Worm (Caenorhabditis elegans) whole organism, L1 larva: ENCODE data around the gene F56C3.7.
"Not testable (repeated sequence)": the region's sequence is repeated elsewhere in the genome, so short reads cannot be mapped to it uniquely, and the experiment has no call there.

Experiments used
- blmp-1 ChIP-seq: fragments of 150-350 bp; optimal IDR thresholded peaks from 2 replicates; lab custom pipeline; 2014; ENCODE audit warnings: missing biosample characterization, missing genetic modification characterization
- ceh-63 ChIP-seq: fragments of 200-800 bp; sonication (Bioruptor generic); optimal IDR thresholded peaks from 2 replicates; lab custom pipeline; 2018; ENCODE audit warnings: mild to moderate bottlenecking, missing genetic modification characterization, missing compliant biosample characterization
- ceh-88 ChIP-seq: fragments of 200-800 bp; sonication (Bioruptor generic); IDR thresholded peaks from 2 replicates; pipeline ENCODE4 v1.3.6; 2022; ENCODE audit warnings: missing genetic modification characterization, missing compliant biosample characterization
- ceh-90 ChIP-seq: sonication (generic microtip); optimal IDR thresholded peaks from 2 replicates; lab custom pipeline; 2016; ENCODE audit warnings: missing genetic modification characterization, missing compliant biosample characterization
- dpl-1 ChIP-seq, 3 experiments: fragments of 150-350 bp in 2 of 3; sonication (generic microtip) in 1 of 3; optimal IDR thresholded peaks; 2 replicates each; lab custom pipeline; 2014 to 2017; ENCODE audit warnings: missing biosample characterization in 3 of 3, missing genetic modification characterization in 3 of 3, missing genetic modification reagents in 3 of 3
- dsc-1 ChIP-seq: sonication (generic microtip); optimal IDR thresholded peaks from 2 replicates; lab custom pipeline; 2016; ENCODE audit warnings: mild to moderate bottlenecking, missing genetic modification characterization, missing compliant biosample characterization
- efl-1 ChIP-seq, 4 experiments: fragments of 150-350 bp; optimal IDR thresholded peaks in 3 of 4; peaks in 1 of 4; 1 replicate in 1 of 4; 2 replicates in 3 of 4; lab custom pipeline; 2014; ENCODE audit warnings: missing biosample characterization in 2 of 4, missing genetic modification characterization in 2 of 4, missing genetic modification reagents in 2 of 4
- efl-3 ChIP-seq: fragments of 200-800 bp; sonication (Bioruptor generic); optimal IDR thresholded peaks from 2 replicates; lab custom pipeline; 2018; ENCODE audit warnings: mild to moderate bottlenecking, missing genetic modification characterization, missing compliant biosample characterization
- egl-27 ChIP-seq, 2 experiments: fragments of 150-350 bp in 1 of 2; sonication (generic microtip); optimal IDR thresholded peaks; 3 replicates each; lab custom pipeline; 2017 to 2018; ENCODE audit warnings: missing biosample characterization in 2 of 2, missing genetic modification characterization in 2 of 2, missing genetic modification reagents in 2 of 2
- elt-2 ChIP-seq: sonication (generic microtip); optimal IDR thresholded peaks from 2 replicates; lab custom pipeline; 2016; ENCODE audit warnings: missing genetic modification characterization, mild to moderate bottlenecking, inconsistent platforms, missing compliant biosample characterization, missing genetic modification reagents
- elt-3 ChIP-seq, 6 experiments: fragments of 150-350 bp in 1 of 6; sonication (generic microtip); optimal IDR thresholded peaks; 2 replicates each; lab custom pipeline; 2017 to 2018; ENCODE audit warnings: missing biosample characterization in 6 of 6, missing genetic modification characterization in 6 of 6, inconsistent platforms in 1 of 6
- fkh-10 ChIP-seq: sonication (generic microtip); optimal IDR thresholded peaks from 2 replicates; lab custom pipeline; 2017; ENCODE audit warnings: missing biosample characterization, missing genetic modification reagents, missing genetic modification characterization
- fkh-4 ChIP-seq: sonication (generic microtip); optimal IDR thresholded peaks from 2 replicates; lab custom pipeline; 2016; ENCODE audit warnings: missing compliant biosample characterization, missing genetic modification characterization, borderline replicate concordance
- fkh-8 ChIP-seq: sonication (generic microtip); optimal IDR thresholded peaks from 2 replicates; lab custom pipeline; 2016; ENCODE audit warnings: mild to moderate bottlenecking, missing genetic modification characterization, missing compliant biosample characterization
- hlh-4 ChIP-seq: sonication (generic microtip); optimal IDR thresholded peaks from 2 replicates; lab custom pipeline; 2016; ENCODE audit warnings: mild to moderate bottlenecking, missing genetic modification characterization, missing compliant biosample characterization
- jun-1 ChIP-seq: fragments of 150-350 bp; optimal IDR thresholded peaks from 2 replicates; lab custom pipeline; 2014; ENCODE audit warnings: missing biosample characterization, missing genetic modification reagents, missing genetic modification characterization
- lin-13 ChIP-seq: fragments of 150-350 bp; optimal IDR thresholded peaks from 2 replicates; lab custom pipeline; 2014; ENCODE audit warnings: missing biosample characterization, missing genetic modification reagents, missing genetic modification characterization
- lin-14 ChIP-seq: fragments of 200-800 bp; sonication (Bioruptor generic); optimal IDR thresholded peaks from 2 replicates; lab custom pipeline; 2018; ENCODE audit warnings: mild to moderate bottlenecking, missing genetic modification characterization, moderate library complexity, missing compliant biosample characterization
- lin-15B ChIP-seq: fragments of 150-350 bp; sonication (generic microtip); optimal IDR thresholded peaks from 3 replicates; lab custom pipeline; 2014; ENCODE audit warnings: missing biosample characterization, missing genetic modification characterization
- lsy-2 ChIP-seq, 2 experiments: fragments of 150-350 bp; optimal IDR thresholded peaks; 2 replicates each; lab custom pipeline; 2014; ENCODE audit warnings: missing biosample characterization in 2 of 2, missing genetic modification characterization in 2 of 2
- nhr-12 ChIP-seq: sonication (generic microtip); optimal IDR thresholded peaks from 2 replicates; lab custom pipeline; 2017; ENCODE audit warnings: missing biosample characterization, missing genetic modification characterization
- nhr-28 ChIP-seq: fragments of 150-350 bp; optimal IDR thresholded peaks from 2 replicates; lab custom pipeline; 2014; ENCODE audit warnings: missing biosample characterization, missing genetic modification characterization
- nhr-71 ChIP-seq: sonication (generic microtip); optimal IDR thresholded peaks from 2 replicates; lab custom pipeline; 2016; ENCODE audit warnings: mild to moderate bottlenecking, missing genetic modification characterization, moderate library complexity, missing compliant biosample characterization
- nhr-76 ChIP-seq: sonication (generic microtip); optimal IDR thresholded peaks from 2 replicates; lab custom pipeline; 2017; ENCODE audit warnings: missing biosample characterization, missing genetic modification characterization
- nhr-85 ChIP-seq: sonication (generic microtip); peaks from one replicate; lab custom pipeline; 2016; ENCODE audit warnings: missing genetic modification characterization, inconsistent platforms, missing compliant biosample characterization
- nhr-90 ChIP-seq: sonication (generic microtip); optimal IDR thresholded peaks from 2 replicates; lab custom pipeline; 2016; ENCODE audit warnings: mild to moderate bottlenecking, missing genetic modification characterization, missing compliant biosample characterization; ENCODE audit not compliant: poor library complexity
- sup-37 ChIP-seq: fragments of 200-800 bp; sonication (Bioruptor generic); optimal IDR thresholded peaks from 2 replicates; lab custom pipeline; 2018; ENCODE audit warnings: mild to moderate bottlenecking, missing genetic modification characterization, missing compliant biosample characterization
- swsn-7 ChIP-seq: sonication (generic microtip); optimal IDR thresholded peaks from 2 replicates; lab custom pipeline; 2016; ENCODE audit warnings: missing genetic modification characterization, missing compliant biosample characterization
- unc-98 ChIP-seq: fragments of 200-800 bp; sonication (Bioruptor generic); IDR thresholded peaks from 2 replicates; pipeline ENCODE4 v1.3.6; 2022; ENCODE audit warnings: missing genetic modification characterization, missing compliant biosample characterization
- xbp-1 ChIP-seq: sonication (generic microtip); optimal IDR thresholded peaks from 2 replicates; lab custom pipeline; 2016; ENCODE audit warnings: missing genetic modification characterization, missing compliant biosample characterization
- zag-1 ChIP-seq: fragments of 150-350 bp; optimal IDR thresholded peaks from 2 replicates; lab custom pipeline; 2014; ENCODE audit warnings: missing biosample characterization, missing genetic modification characterization
- zip-4 ChIP-seq: fragments of 200-800 bp; sonication (Bioruptor generic); optimal IDR thresholded peaks from 2 replicates; lab custom pipeline; 2018; ENCODE audit warnings: mild to moderate bottlenecking, missing genetic modification characterization, moderate library complexity, missing compliant biosample characterization
- ztf-11 ChIP-seq, 2 experiments: sonication (generic microtip); optimal IDR thresholded peaks; 2 replicates each; lab custom pipeline; 2016 to 2017; ENCODE audit warnings: missing genetic modification characterization in 2 of 2, missing biosample characterization in 1 of 2, missing compliant biosample characterization in 1 of 2

The F56C3.7 gene

ce11 chrX:1410552-1410951 lies 40.0 kb upstream of the F56C3.7 start, which contains the start of gene abu-2:
Gene abu-2, minus strand, starts transcription at chrX:1410652.
- no peak for TF ChIP-seq nhr-85 (tag; lab: Kevin White, UChicago)
- TF ChIP-seq lin-13 = no peak
- TF ChIP-seq egl-27 (tag; optimal IDR thresholded peaks at IDR 0.05; lab: Kevin White, UChicago) = no peak
- no peak for TF ChIP-seq efl-1 (optimal IDR thresholded peaks at IDR 0.05; lab: Kevin White, UChicago)
- no peak for TF ChIP-seq efl-1 (GFP tag; optimal IDR thresholded peaks at IDR 0.05 in 1 of 2; lab: Kevin White, UChicago)
- no peak for TF ChIP-seq efl-3
- no peak for TF ChIP-seq zag-1
- no peak for TF ChIP-seq fkh-10 (GFP tag; lab: Kevin White, UChicago)
- no peak for TF ChIP-seq ceh-90 (tag; lab: Kevin White, UChicago)
- no peak for TF ChIP-seq elt-2
- no peak for TF ChIP-seq dsc-1
- no peak for TF ChIP-seq jun-1 (tag; lab: Kevin White, UChicago)
- TF ChIP-seq ceh-63 (GFP tag; lab: Kevin White, UChicago) = no peak
- TF ChIP-seq lin-14 (GFP tag; lab: Kevin White, UChicago) = no peak
- no peak for TF ChIP-seq nhr-71 (tag; lab: Kevin White, UChicago)
- TF ChIP-seq sup-37 (GFP tag; lab: Kevin White, UChicago) = no peak
- TF ChIP-seq dpl-1 (GFP tag; optimal IDR thresholded peaks at IDR 0.05; lab: Kevin White, UChicago) = no peak
- TF ChIP-seq nhr-12 (tag; lab: Kevin White, UChicago) = no peak
- no peak for TF ChIP-seq swsn-7 (tag; lab: Kevin White, UChicago)
- no peak for TF ChIP-seq lin-15B (tag; lab: Kevin White, UChicago)

- TF ChIP-seq elt-3 (tag; optimal IDR thresholded peaks at IDR 0.05; lab: Kevin White, UChicago) = no peak
- TF ChIP-seq, all 84 proteins: peak for 0
Measured at ce11 chrX:1409224-1409623, 38.6 kb upstream of the F56C3.7 start.

- not testable (repeated sequence) for TF ChIP-seq ceh-88 (GFP tag; lab: Robert Waterston, UW); fkh-10 (GFP tag; lab: Kevin White, UChicago); nhr-28 (tag; lab: Kevin White, UChicago)
- TF ChIP-seq, all 84 proteins: peak for 0; not testable (repeated sequence) for 84
Measured at ce11 chrX:1403971-1404370, 33.4 kb upstream of the F56C3.7 start, which contains the start of gene ZK402.1. Gene ZK402.1, plus strand, starts transcription at chrX:1404271.

- TF ChIP-seq nhr-90; nhr-76 (tag; lab: Kevin White, UChicago); ztf-11 (tag; optimal IDR thresholded peaks at IDR 0.05; lab: Kevin White, UChicago): not testable (repeated sequence)
Measured at ce11 chrX:1403444-1403843, 32.9 kb upstream of the F56C3.7 start, which contains the start of gene ZK402.2. Gene ZK402.2, plus strand, starts transcription at chrX:1403744.

ce11 chrX:1401259-1401658 lies 30.7 kb upstream of the F56C3.7 start, which contains the start of gene ZK402.5:
Gene ZK402.5, minus strand, starts transcription at chrX:1401359.
- TF ChIP-seq dsc-1 = no peak
- no peak for TF ChIP-seq blmp-1 (tag; lab: Kevin White, UChicago)
- TF ChIP-seq lsy-2 (tag; optimal IDR thresholded peaks at IDR 0.05; lab: Kevin White, UChicago) = no peak
- TF ChIP-seq xbp-1 (tag; lab: Kevin White, UChicago) = no peak
- TF ChIP-seq unc-98 (GFP tag; lab: Robert Waterston, UW) = no peak
- no peak for TF ChIP-seq zip-4
- no peak for TF ChIP-seq hlh-4 (tag; lab: Kevin White, UChicago)
- TF ChIP-seq ceh-90 (tag; lab: Kevin White, UChicago) = no peak
- TF ChIP-seq nhr-90 = no peak
- no peak for TF ChIP-seq nhr-28 (tag; lab: Kevin White, UChicago)
- no peak for TF ChIP-seq fkh-4 (tag; lab: Kevin White, UChicago)
- TF ChIP-seq fkh-8 (tag; lab: Kevin White, UChicago) = no peak
- TF ChIP-seq, all 84 proteins: peak for 0
